Worm (Caenorhabditis elegans): ENCODE results near the gene ptb-1.

Gene ptb-1

DNA sequence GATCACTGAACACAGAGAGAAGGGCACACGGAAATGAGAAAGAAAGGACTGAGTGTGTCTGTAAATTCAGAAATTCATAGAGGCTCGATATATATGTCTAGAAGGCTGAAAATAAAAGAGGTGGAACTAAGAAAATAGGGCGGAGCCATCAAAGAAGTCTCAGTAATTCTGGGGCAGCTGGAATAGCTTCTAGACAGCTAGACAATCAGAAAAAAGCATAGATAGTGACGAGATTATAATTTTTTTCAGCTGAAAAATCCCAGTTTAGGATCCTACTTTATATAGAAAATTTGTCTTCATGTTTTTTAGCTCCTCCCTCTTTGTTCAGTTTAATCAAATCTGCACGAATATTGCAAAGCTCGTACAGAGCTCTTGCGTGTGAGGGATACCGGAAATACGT lies 10.4 kb upstream of the ptb-1 start, which contains the start of gene D2089.3:
Gene D2089.3 (minus strand): TSS at position 101 of the 400 bp plus-strand sequence.
- TF ChIP-seq fkh-10 (GFP tag; optimal IDR thresholded peaks at IDR 0.05), result no peak

- TF ChIP-seq fkh-4 (tag; optimal IDR thresholded peaks at IDR 0.05; ENCODE audit: borderline replicate concordance), result peak; percentile 62
- no peak for TF ChIP-seq egl-13 (tag; optimal IDR thresholded peaks at IDR 0.05)
- peak; percentile 93 for TF ChIP-seq dsc-1 (tag; optimal IDR thresholded peaks at IDR 0.05)
Observed at ce11 chrII:10680130-10680529, 4.7 kb downstream of the ptb-1 start.

ce11 chrII:10680614-10681013 lies 5.2 kb downstream of the ptb-1 start:
- TF ChIP-seq mdl-1 (tag; optimal IDR thresholded peaks at IDR 0.05) (no peak), C04F5.9 (tag; optimal IDR thresholded peaks at IDR 0.05) (no peak), nhr-19 (GFP tag; conservative IDR thresholded peaks at IDR 0.05) (no peak), ceh-63 (GFP tag; optimal IDR thresholded peaks at IDR 0.05) (no peak), vab-15 (tag; optimal IDR thresholded peaks at IDR 0.05) (no peak), alr-1 (tag; optimal IDR thresholded peaks at IDR 0.05; ENCODE audit: borderline replicate concordance) (no peak), jun-1 (tag; optimal IDR thresholded peaks at IDR 0.05) (no peak), ceh-90 (tag; optimal IDR thresholded peaks at IDR 0.05) (no peak), elt-2 (tag; optimal IDR thresholded peaks at IDR 0.05) (no peak), nhr-47 (tag; optimal IDR thresholded peaks at IDR 0.05) (no peak)

DNA sequence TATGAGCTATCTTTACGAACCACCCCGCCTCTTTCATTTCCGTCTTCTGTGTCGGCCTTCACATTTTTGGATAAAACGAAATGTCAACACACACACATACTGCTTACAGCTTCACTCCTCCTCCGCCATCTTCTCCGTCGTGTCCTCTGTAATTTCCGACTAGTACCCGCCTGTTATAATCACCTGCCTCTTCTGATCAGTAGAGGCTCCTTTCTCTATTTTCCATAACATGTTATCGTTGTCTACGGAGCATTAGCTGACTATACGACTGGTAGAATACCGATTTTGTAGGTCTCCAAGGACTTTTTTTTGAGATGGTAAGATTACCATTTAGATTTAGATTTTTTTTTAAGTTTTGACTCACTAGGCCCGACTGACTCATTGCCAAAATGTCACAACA lies 9.6 kb downstream of the ptb-1 start:
- TF ChIP-seq ets-5 (GFP tag; IDR thresholded peaks at IDR 0.05) (no peak), ama-1 (optimal IDR thresholded peaks at IDR 0.05) (no peak), sox-4 (tag; optimal IDR thresholded peaks at IDR 0.05) (no peak), nhr-12 (tag; optimal IDR thresholded peaks at IDR 0.05) (no peak), efl-1 (optimal IDR thresholded peaks at IDR 0.05) (no peak), efl-1 (GFP tag; optimal IDR thresholded peaks at IDR 0.05 in 1 of 2) (peak in 1 of 2 experiments; percentile 9), lin-35 (GFP tag; optimal IDR thresholded peaks at IDR 0.05) (no peak), pqm-1 (tag; optimal IDR thresholded peaks at IDR 0.05) (no peak), sptf-1 (tag; optimal IDR thresholded peaks at IDR 0.05) (no peak)

ce11 chrII:10693655-10694054 lies 18.3 kb downstream of the ptb-1 start, which contains the start of gene gbh-1:
gbh-1 (minus strand) TSS chrII:10693803.
- TF ChIP-seq elt-2 (tag; optimal IDR thresholded peaks at IDR 0.05) (peak; percentile 26), blmp-1 (tag; optimal IDR thresholded peaks at IDR 0.05) (peak; percentile 70), nhr-28 (tag; optimal IDR thresholded peaks at IDR 0.05) (no peak)

- TF ChIP-seq rnt-1 (tag; optimal IDR thresholded peaks at IDR 0.05) (no peak), fkh-10 (GFP tag; optimal IDR thresholded peaks at IDR 0.05) (no peak), jun-1 (tag; optimal IDR thresholded peaks at IDR 0.05) (no peak), skn-1 (tag; optimal IDR thresholded peaks at IDR 0.05) (no peak), unc-98 (GFP tag; IDR thresholded peaks at IDR 0.05) (no peak), ztf-11 (tag; optimal IDR thresholded peaks at IDR 0.05) (no peak), pag-3 (tag; optimal IDR thresholded peaks at IDR 0.05; ENCODE audit: borderline replicate concordance, insufficient read depth) (no peak), elt-3 (tag; optimal IDR thresholded peaks at IDR 0.05) (no peak), swsn-7 (tag; optimal IDR thresholded peaks at IDR 0.05) (no peak)
Observed at ce11 chrII:10694713-10695112, 19.3 kb downstream of the ptb-1 start, which contains the start of gene lgc-57. lgc-57 (plus strand) TSS chrII:10695013.

- peak; percentile 1 for TF ChIP-seq lin-14 (GFP tag; optimal IDR thresholded peaks at IDR 0.05)
- no peak for TF ChIP-seq ama-1 (optimal IDR thresholded peaks at IDR 0.05)
Observed at ce11 chrII:10696060-10696459, 20.7 kb downstream of the ptb-1 start.
